Worm (Caenorhabditis elegans) whole organism, young adult: ENCODE measurements around the gene csn-6.

Experiments used
- lin-40 ChIP-seq: sonication (generic microtip); optimal IDR thresholded peaks from 2 replicates; lab custom pipeline; 2016; ENCODE audit warnings: missing genetic modification characterization, mild to moderate bottlenecking, missing compliant biosample characterization, missing genotype, missing genetic modification reagents
- unc-130 ChIP-seq: sonication (generic microtip); optimal IDR thresholded peaks from 2 replicates; lab custom pipeline; 2016; ENCODE audit warnings: missing genetic modification reagents, missing genetic modification characterization, missing compliant biosample characterization
- xnd-1 ChIP-seq: sonication (generic microtip); optimal IDR thresholded peaks from 2 replicates; lab custom pipeline; 2016; ENCODE audit warnings: missing genotype, missing genetic modification reagents, missing genetic modification characterization, missing compliant biosample characterization

- TF ChIP-seq xnd-1 (tag; lab: Kevin White, UChicago) (no peak), unc-130 (GFP tag; lab: Kevin White, UChicago) (no peak), lin-40 (tag; lab: Kevin White, UChicago) (no peak)
Observed at ce11 chrIV:13331285-13331684, 30.7 kb downstream of the csn-6 start, which contains the start of gene pqn-74.
